Worm (Caenorhabditis elegans) whole organism, late embryonic: ENCODE results near the gene sshk-1.

ENCODE experiments used
- F13H6.1 ChIP-seq: sonication (generic microtip); optimal IDR thresholded peaks from 2 replicates; lab custom pipeline; 2016; ENCODE audit warnings: missing genetic modification characterization, missing compliant biosample characterization
- Y22D7AL.16 ChIP-seq: sonication (generic microtip); optimal IDR thresholded peaks from 2 replicates; lab custom pipeline; 2016; ENCODE audit warnings: missing genetic modification characterization, missing compliant biosample characterization
- ceh-9 ChIP-seq: sonication (generic microtip); optimal IDR thresholded peaks from 2 replicates; lab custom pipeline; 2016; ENCODE audit warnings: mild to moderate bottlenecking, missing genetic modification characterization, inconsistent platforms, missing compliant biosample characterization
- ets-4 ChIP-seq: sonication (generic microtip); optimal IDR thresholded peaks from 2 replicates; lab custom pipeline; 2016; ENCODE audit warnings: missing genetic modification characterization, missing compliant biosample characterization
- mec-3 ChIP-seq: sonication (generic microtip); optimal IDR thresholded peaks from 2 replicates; lab custom pipeline; 2016; ENCODE audit warnings: borderline replicate concordance, missing genetic modification characterization, missing compliant biosample characterization
- nfya-1 ChIP-seq: sonication (generic microtip); optimal IDR thresholded peaks from 2 replicates; lab custom pipeline; 2017; ENCODE audit warnings: missing genetic modification characterization, mild to moderate bottlenecking, missing compliant biosample characterization, antibody characterized with exemption, moderate library complexity
- nhr-11 ChIP-seq: fragments of 150-350 bp; optimal IDR thresholded peaks from 2 replicates; lab custom pipeline; 2014; ENCODE audit warnings: missing biosample characterization, missing genetic modification characterization
- pha-4 ChIP-seq: fragments of 150-350 bp; optimal IDR thresholded peaks from 2 replicates; lab custom pipeline; 2018; ENCODE audit warnings: missing biosample characterization, missing genetic modification reagents, missing genetic modification characterization
- unc-86 ChIP-seq: sonication (generic microtip); optimal IDR thresholded peaks from 2 replicates; lab custom pipeline; 2016; ENCODE audit warnings: missing genetic modification characterization, missing compliant biosample characterization

DNA sequence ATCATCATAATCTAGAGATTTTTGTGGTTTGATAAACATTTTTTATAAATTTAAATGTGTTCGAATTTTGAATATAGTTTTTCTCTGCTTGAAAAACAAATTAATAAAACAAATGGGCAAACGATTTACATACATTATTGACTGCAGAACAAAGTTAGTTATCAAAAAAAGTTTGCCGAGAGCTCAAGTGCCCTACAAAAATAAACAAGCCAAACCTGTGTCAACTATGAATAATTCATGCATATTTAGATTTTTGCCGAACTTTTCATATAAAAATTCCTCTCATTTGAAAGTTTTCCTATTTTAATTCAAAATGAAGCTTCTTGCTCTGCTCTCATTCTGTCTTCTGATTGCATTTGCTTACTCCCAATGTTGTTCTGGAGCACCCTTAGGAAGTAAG, at the start of gene sshk-1:
- TF ChIP-seq F13H6.1 (tag; lab: Kevin White, UChicago), result no peak
- TF ChIP-seq mec-3, result no peak
- no peak for TF ChIP-seq pha-4 (tag; lab: Kevin White, UChicago)
- TF ChIP-seq ceh-9, result no peak
- TF ChIP-seq Y22D7AL.16 (tag; lab: Kevin White, UChicago), result no peak
- TF ChIP-seq unc-86 (tag; lab: Kevin White, UChicago), result no peak
- no peak for TF ChIP-seq nfya-1
- TF ChIP-seq nhr-11 (tag; lab: Kevin White, UChicago), result no peak
- no peak for TF ChIP-seq ets-4 (tag; lab: Kevin White, UChicago)
